Worm (Caenorhabditis elegans): ENCODE results near the gene Y116A8C.3.

ce11 chrIV:16888580-16888979, 27.3 kb upstream of the Y116A8C.3 start:
- no peak for TF ChIP-seq ama-1 (optimal IDR thresholded peaks at IDR 0.05)
- no peak for TF ChIP-seq pes-1 (GFP tag; IDR thresholded peaks at IDR 0.05)
- no peak for TF ChIP-seq aly-1 (tag; optimal IDR thresholded peaks at IDR 0.05)
- TF ChIP-seq flt-1 (GFP tag; IDR thresholded peaks at IDR 0.05): no peak
- no peak for TF ChIP-seq tbx-11 (GFP tag; IDR thresholded peaks at IDR 0.05)
- no peak for TF ChIP-seq ets-7 (tag; optimal IDR thresholded peaks at IDR 0.05)
- TF ChIP-seq tbx-37 (GFP tag; conservative IDR thresholded peaks at IDR 0.05): no peak
